In genomic region chr3R:15730629-15731028, dm6 we compare ENCODE assay signal across 3 fruit fly cellular contexts.
A peak's percentile ranks its signal among the peaks of the same experiment; 100 is the strongest.
TF ChIP-seq lines count a peak whose summit lies in the region.

No protein-coding gene starts in this region.

- peak; percentile 80 to 86 for TF ChIP-seq CTCF in S2 (optimal IDR thresholded peaks at IDR 0.05; lab: Kevin White, UChicago)
- peak; percentile 87 for TF ChIP-seq CTCF in whole organism, embryonic (GFP tag; optimal IDR thresholded peaks at IDR 0.05; lab: Kevin White, UChicago)

TF ChIP-seq in whole organism, embryonic, 481 proteins besides CTCF, POLR2A, EP300 and RAD21:
- TF ChIP-seq CG10431 (GFP tag; optimal IDR thresholded peaks at IDR 0.05; lab: Kevin White, UChicago) (no peak), CG7786 (GFP tag; optimal IDR thresholded peaks at IDR 0.05; lab: Kevin White, UChicago) (no peak), Six4 (GFP tag; optimal IDR thresholded peaks at IDR 0.05; lab: Kevin White, UChicago) (no peak), ci (GFP tag; IDR thresholded peaks at IDR 0.05; lab: Robert Waterston, UW) (no peak), CG10209 (GFP tag; optimal IDR thresholded peaks at IDR 0.05; lab: Kevin White, UChicago) (no peak), lmd (GFP tag; IDR thresholded peaks at IDR 0.05; lab: Robert Waterston, UW) (0 out of 2 replicates have a peak, but pooled peaks have one; percentile 9), CG11723 (GFP tag; optimal IDR thresholded peaks at IDR 0.05; lab: Kevin White, UChicago) (no peak), CG1792 (GFP tag; optimal IDR thresholded peaks at IDR 0.05; lab: Kevin White, UChicago) (no peak)

TF ChIP-seq in whole organism, wandering third instar larva, 38 proteins besides CTCF, POLR2A, EP300 and RAD21:
- TF ChIP-seq Dfd (GFP tag; optimal IDR thresholded peaks at IDR 0.05; lab: Kevin White, UChicago) (peak; percentile 53), CrebA (GFP tag; optimal IDR thresholded peaks at IDR 0.05; lab: Kevin White, UChicago; ENCODE audit: borderline replicate concordance) (no peak)
